Worm (Caenorhabditis elegans): ENCODE results near the gene F58E6.5.
A peak's percentile ranks its signal among the peaks of the same experiment; 100 is the strongest.

Gene F58E6.5

DNA sequence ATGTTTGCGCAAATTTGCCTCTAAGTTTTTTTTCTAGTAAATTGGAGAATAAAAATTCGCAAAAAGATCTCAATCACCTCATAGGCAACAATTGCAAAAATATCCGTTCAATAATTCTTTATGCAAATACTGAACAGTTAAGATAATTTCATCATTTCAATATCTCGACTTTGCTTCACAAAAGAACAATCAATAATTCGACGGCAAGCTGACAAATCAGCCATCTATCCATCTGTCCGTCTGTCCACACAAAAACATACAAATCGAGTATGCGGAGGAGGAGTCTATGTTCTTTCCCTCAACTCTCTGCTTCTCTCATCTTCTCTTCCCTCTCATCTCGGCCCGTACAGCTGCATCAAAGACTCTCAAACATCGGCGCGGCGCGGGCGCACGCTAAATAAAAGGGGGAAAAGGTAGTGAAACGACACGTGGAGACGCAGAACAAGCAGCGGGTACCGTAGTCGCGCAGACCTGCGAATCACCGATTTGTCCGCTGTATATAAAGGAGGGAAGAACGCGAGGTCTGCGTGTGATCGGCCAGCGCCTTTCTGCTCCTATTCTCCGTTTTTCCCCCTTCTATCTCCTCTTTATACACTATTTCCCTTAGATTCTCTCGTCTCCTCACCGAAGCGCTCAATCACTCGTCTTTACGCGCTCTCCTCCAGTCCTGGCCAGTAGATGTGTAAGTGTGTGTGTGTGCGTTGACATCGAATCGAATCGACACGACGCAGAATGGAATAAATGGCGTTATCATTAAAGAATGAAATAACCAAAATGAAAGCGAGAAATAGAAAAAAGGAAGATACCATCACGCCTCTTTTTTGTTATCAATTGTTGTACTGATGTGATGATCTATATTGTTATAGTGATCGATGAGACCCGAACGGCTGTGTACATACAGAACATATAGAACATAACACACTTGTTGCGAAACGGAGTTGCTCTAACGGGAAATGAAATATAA is 23.3 kb downstream of the F58E6.5 start:
- TF ChIP-seq med-1 (GFP tag; optimal IDR thresholded peaks at IDR 0.05; ENCODE audit: insufficient read depth) (no peak), klf-2 (GFP tag; conservative IDR thresholded peaks at IDR 0.05) (no peak), ztf-29 (GFP tag; IDR thresholded peaks at IDR 0.05) (no peak), cog-1 (tag; optimal IDR thresholded peaks at IDR 0.05) (peak; percentile 97), T22C8.4 (GFP tag; IDR thresholded peaks at IDR 0.05) (peak; percentile 63; the same call in 1 of the 2 replicates), ref-1 (GFP tag; conservative IDR thresholded peaks at IDR 0.05) (0 out of 2 replicates have a peak, but pooled peaks have one; percentile 27), ztf-23 (GFP tag; IDR thresholded peaks at IDR 0.05) (peak; percentile 73; the same call in 1 of the 2 replicates), flt-1 (GFP tag; IDR thresholded peaks at IDR 0.05) (peak; percentile 77), tab-1 (GFP tag; IDR thresholded peaks at IDR 0.05) (no peak; the same call in 1 of the 2 replicates)

DNA sequence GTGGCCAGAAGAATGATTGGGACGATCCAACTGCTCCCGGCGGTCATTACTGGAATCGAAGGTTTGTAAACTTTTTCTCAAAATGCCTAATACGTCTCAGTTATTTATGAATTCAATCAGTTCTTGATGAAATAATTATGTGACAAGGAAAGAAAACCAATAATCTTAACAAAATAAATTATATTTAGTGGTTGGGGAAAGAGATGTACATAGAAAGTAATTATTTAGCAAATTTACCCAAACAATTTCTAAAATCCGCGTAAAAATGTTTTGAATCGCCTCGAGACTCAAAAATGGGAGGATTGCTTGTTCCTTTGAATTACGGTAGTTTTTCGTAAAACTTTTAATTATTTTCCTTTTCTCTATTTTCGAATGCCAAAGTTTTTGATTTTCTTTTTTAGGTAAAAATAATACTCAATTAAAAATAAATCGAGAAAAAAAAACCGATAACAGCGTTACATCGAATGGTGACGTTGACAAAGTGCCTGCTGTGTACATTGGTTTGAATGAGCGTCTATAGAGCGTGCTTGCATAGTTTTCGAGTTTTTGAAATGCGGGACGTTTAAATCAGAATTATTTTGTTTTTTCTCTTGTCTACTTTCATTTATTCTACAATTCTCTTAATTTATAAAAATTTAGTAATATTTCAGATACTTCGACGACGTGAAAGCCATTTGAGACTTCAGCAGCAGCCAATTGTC is 24.7 kb downstream of the F58E6.5 start, which contains the start of the genes aagr-3 and drap-1:
TSS of gene aagr-3 (minus strand) at position 51 of the 701 bp plus-strand sequence.
TSS of gene drap-1 (plus strand) at position 645 of the 701 bp plus-strand sequence.
- TF ChIP-seq tab-1 (GFP tag; IDR thresholded peaks at IDR 0.05) (no peak), ztf-23 (GFP tag; IDR thresholded peaks at IDR 0.05) (no peak), med-1 (GFP tag; optimal IDR thresholded peaks at IDR 0.05; ENCODE audit: insufficient read depth) (no peak), ref-1 (GFP tag; conservative IDR thresholded peaks at IDR 0.05) (no peak), flt-1 (GFP tag; IDR thresholded peaks at IDR 0.05) (no peak), T22C8.4 (GFP tag; IDR thresholded peaks at IDR 0.05) (no peak), cog-1 (tag; optimal IDR thresholded peaks at IDR 0.05) (no peak), klf-2 (GFP tag; conservative IDR thresholded peaks at IDR 0.05) (no peak), ztf-29 (GFP tag; IDR thresholded peaks at IDR 0.05) (no peak)

DNA sequence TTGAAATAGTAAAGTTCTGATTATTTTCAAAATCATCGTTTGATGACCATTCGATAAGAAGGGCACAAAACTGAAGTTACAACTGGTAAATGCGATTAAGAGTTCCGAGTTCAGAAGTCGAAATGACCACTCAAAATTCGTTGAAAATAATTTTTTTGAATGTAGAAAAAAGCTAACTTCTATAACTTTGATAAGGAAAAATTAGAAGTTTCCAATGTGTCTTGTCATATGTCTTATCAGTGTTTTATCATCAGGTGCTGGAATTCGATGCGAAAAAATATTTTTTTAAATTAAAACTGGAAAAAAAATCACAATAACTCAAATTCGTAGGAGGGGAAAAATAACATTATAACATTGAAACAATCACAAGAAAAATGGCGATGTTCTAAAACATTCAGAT is 28.6 kb downstream of the F58E6.5 start:
- TF ChIP-seq cog-1 (tag; optimal IDR thresholded peaks at IDR 0.05): no peak

DNA sequence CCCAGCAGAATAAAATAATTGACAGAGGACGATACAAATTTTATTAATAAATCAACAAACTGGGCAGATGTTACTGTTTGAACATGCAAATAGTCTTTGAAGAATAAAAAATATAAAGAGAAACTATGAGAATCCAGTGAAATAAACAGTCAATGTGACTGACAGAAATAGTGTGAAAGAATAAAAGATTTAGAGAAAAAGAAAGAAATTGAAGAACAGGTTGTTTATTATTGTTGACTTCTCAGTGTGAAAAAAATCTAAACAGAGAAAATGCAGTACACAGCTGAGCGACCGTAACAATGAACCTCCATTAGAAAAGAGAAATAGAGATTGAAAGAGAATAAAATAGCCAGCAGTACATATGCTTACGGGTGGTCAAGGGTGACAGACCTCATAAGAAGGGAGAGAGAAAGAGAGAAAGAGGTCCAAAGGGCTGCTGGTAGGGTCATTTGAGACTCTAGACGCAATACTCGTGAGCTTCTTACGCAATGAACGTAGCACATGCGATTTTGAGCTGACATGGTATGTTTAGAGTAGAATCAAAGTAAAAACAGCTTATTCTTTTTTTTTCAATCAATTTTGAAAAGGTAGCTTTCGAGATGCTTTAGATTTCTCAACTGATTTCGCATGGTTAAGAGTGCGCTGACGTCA is 30.2 kb downstream of the F58E6.5 start, which contains the start of gene slcr-46.3:
TSS of gene slcr-46.3 (minus strand) at position 86 of the 651 bp plus-strand sequence.
- TF ChIP-seq tab-1 (GFP tag; IDR thresholded peaks at IDR 0.05) (no peak), ztf-23 (GFP tag; IDR thresholded peaks at IDR 0.05) (no peak), klf-2 (GFP tag; conservative IDR thresholded peaks at IDR 0.05) (no peak), cog-1 (tag; optimal IDR thresholded peaks at IDR 0.05) (no peak), T22C8.4 (GFP tag; IDR thresholded peaks at IDR 0.05) (no peak), med-1 (GFP tag; optimal IDR thresholded peaks at IDR 0.05; ENCODE audit: insufficient read depth) (no peak), ref-1 (GFP tag; conservative IDR thresholded peaks at IDR 0.05) (no peak), ztf-29 (GFP tag; IDR thresholded peaks at IDR 0.05) (no peak), flt-1 (GFP tag; IDR thresholded peaks at IDR 0.05) (no peak; the same call in 1 of the 2 replicates)

DNA sequence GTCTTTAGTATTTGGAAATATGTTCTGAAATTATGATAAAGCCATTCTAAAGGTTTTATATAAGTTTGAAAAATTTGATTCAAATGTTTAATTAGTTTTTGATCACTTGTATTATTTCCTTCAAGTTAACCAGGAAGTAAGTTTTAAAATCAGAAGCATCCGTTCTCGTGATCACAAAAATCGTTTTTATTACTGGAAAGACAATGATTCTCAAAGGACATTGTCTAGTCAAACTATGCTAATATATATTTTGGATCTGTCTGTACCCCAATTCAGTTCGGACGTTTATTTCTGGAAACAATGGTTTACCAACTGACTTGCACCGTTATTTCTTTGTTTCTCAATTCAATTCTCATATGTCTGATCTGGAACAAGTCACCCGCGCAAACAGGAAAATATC is 38.0 kb downstream of the F58E6.5 start, which contains the start of gene str-188:
TSS of gene str-188 (plus strand) at position 301 of the 400 bp plus-strand sequence.
- TF ChIP-seq flt-1 (GFP tag; IDR thresholded peaks at IDR 0.05) (no peak), med-1 (GFP tag; optimal IDR thresholded peaks at IDR 0.05; ENCODE audit: insufficient read depth) (no peak), cog-1 (tag; optimal IDR thresholded peaks at IDR 0.05) (no peak), ztf-29 (GFP tag; IDR thresholded peaks at IDR 0.05) (no peak), tab-1 (GFP tag; IDR thresholded peaks at IDR 0.05) (no peak), klf-2 (GFP tag; conservative IDR thresholded peaks at IDR 0.05) (no peak), ztf-23 (GFP tag; IDR thresholded peaks at IDR 0.05) (no peak), ref-1 (GFP tag; conservative IDR thresholded peaks at IDR 0.05) (no peak), T22C8.4 (GFP tag; IDR thresholded peaks at IDR 0.05) (no peak)

DNA sequence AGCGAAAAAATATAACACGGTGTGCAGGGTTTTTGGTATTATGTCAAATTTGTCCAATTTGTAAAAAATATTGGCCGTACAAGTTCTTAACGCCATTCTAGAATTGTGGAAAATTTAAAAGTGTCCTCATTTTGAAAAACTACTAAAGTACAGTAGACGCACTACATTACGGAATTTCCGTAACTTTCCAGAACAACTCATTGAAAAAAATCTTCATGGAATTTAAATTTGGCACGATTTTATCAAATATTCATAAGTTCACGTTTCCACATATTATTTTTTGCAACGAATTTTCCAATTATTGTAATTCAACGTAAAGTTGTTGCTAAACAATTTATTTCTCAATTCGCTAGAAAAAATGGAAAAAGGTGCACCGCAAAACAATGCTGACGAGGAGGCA is 39.5 kb downstream of the F58E6.5 start, which contains the start of gene F40F9.3:
TSS of gene F40F9.3 (plus strand) at position 301 of the 400 bp plus-strand sequence.
- no peak for TF ChIP-seq ztf-23 (GFP tag; IDR thresholded peaks at IDR 0.05)
- TF ChIP-seq tab-1 (GFP tag; IDR thresholded peaks at IDR 0.05): no peak
- no peak for TF ChIP-seq klf-2 (GFP tag; conservative IDR thresholded peaks at IDR 0.05)

DNA sequence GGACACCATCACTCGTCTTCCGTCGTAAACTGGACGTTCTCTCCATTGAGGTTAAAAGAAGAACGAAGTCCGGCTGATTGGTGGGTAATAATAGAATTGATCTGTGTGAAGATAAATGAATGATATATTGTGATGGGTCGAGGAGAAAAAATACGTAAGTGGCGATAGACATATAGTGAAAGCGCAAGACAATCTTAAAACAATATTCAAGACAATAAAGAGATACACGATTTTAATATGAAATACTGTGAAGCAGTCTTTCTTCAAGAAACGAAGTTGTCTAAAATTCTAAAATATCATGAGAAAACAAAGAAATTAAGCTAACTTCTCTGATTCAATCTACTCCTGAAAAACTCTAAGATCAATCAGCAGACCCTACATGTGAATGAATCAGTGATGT is 40.8 kb downstream of the F58E6.5 start, which contains the start of gene F40F9.10:
TSS of gene F40F9.10 (minus strand) at position 101 of the 400 bp plus-strand sequence.
- TF ChIP-seq T22C8.4 (GFP tag; IDR thresholded peaks at IDR 0.05) (no peak), cog-1 (tag; optimal IDR thresholded peaks at IDR 0.05) (no peak), flt-1 (GFP tag; IDR thresholded peaks at IDR 0.05) (no peak), ztf-29 (GFP tag; IDR thresholded peaks at IDR 0.05) (no peak), klf-2 (GFP tag; conservative IDR thresholded peaks at IDR 0.05) (no peak), tab-1 (GFP tag; IDR thresholded peaks at IDR 0.05) (no peak), ref-1 (GFP tag; conservative IDR thresholded peaks at IDR 0.05) (no peak), med-1 (GFP tag; optimal IDR thresholded peaks at IDR 0.05; ENCODE audit: insufficient read depth) (no peak), ztf-23 (GFP tag; IDR thresholded peaks at IDR 0.05) (no peak)

DNA sequence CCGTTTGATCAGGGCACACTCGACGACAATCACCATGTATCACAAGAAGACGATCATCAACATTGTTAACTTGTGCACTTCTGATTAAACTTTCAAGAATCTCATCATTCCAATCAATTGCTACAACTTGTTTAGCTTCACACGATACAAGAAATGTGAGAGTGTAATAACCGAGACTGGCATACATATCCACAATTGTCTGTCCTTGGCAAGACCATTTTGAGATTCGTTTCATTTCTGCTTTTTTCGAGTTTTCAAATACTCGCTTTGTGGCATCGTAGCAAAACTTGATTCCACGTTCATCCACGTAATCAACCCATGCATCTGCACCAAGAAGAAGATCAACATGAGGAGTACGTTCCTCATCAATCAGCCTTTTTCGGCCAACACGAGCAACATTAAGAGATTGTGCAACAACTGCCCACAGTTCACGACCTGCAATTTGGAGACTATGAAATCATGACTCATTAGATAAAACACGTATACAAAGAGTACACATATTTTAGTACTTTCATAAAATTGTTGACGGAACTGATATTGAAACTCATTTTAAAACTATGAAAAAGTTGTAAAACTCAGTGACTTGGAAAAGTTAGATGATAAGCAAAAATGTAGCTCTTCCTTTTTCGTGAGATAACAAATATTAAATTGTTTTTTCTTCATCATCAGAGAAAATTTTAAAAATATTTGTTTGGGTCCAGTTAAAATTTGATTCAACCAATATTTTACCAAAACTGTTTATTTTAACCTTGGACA is 41.8 kb downstream of the F58E6.5 start:
- TF ChIP-seq med-1 (GFP tag; optimal IDR thresholded peaks at IDR 0.05; ENCODE audit: insufficient read depth) (no peak), klf-2 (GFP tag; conservative IDR thresholded peaks at IDR 0.05) (no peak), ref-1 (GFP tag; conservative IDR thresholded peaks at IDR 0.05) (no peak), tab-1 (GFP tag; IDR thresholded peaks at IDR 0.05) (no peak), ztf-23 (GFP tag; IDR thresholded peaks at IDR 0.05) (no peak), ztf-29 (GFP tag; IDR thresholded peaks at IDR 0.05) (no peak), cog-1 (tag; optimal IDR thresholded peaks at IDR 0.05) (no peak), T22C8.4 (GFP tag; IDR thresholded peaks at IDR 0.05) (no peak), flt-1 (GFP tag; IDR thresholded peaks at IDR 0.05) (no peak)
